Fruit fly (Drosophila melanogaster) whole organism, wandering third instar larva: ENCODE measurements around the gene tmod.

Source experiments
- CG9705 ChIP-seq: fragments of 200-800 bp; sonication (Bioruptor generic); optimal IDR thresholded peaks from 2 replicates; lab custom pipeline; 2018; ENCODE audit warnings: missing biosample characterization, mild to moderate bottlenecking, missing genetic modification characterization
- Dfd ChIP-seq: fragments of >200 bp; optimal IDR thresholded peaks from 2 replicates; lab custom pipeline; 2017; ENCODE audit warnings: missing biosample characterization, missing genetic modification characterization
- Hr78 ChIP-seq: fragments of >200 bp; optimal IDR thresholded peaks from 2 replicates; lab custom pipeline; 2017; ENCODE audit warnings: missing biosample characterization, missing genetic modification characterization
- brk ChIP-seq: fragments of 200-800 bp; sonication (Bioruptor generic); optimal IDR thresholded peaks from 2 replicates; lab custom pipeline; 2016; ENCODE audit warnings: missing biosample characterization, mild to moderate bottlenecking, missing genetic modification characterization
- dl ChIP-seq, 2 experiments: fragments of 175-275, 200-275 bp in 1 of 2; fragments of 200-275 bp in 1 of 2; sonication (Bioruptor generic); optimal IDR thresholded peaks; lab custom pipeline; 2018; ENCODE audit warnings: mild to moderate bottlenecking in 2 of 2, missing biosample characterization in 2 of 2, missing genetic modification characterization in 2 of 2, moderate library complexity in 2 of 2; ENCODE audit not compliant: partially characterized antibody in 2 of 2, insufficient read depth in 1 of 2
- h ChIP-seq: fragments of 200-800 bp; sonication (Bioruptor generic); optimal IDR thresholded peaks from 3 replicates; lab custom pipeline; 2016; ENCODE audit warnings: missing biosample characterization, mild to moderate bottlenecking, missing genetic modification characterization
- psq ChIP-seq: fragments of 200-800 bp; sonication (Bioruptor generic); optimal IDR thresholded peaks from 3 replicates; lab custom pipeline; 2017; ENCODE audit warnings: missing biosample characterization, mild to moderate bottlenecking, missing genetic modification characterization, moderate library complexity

DNA sequence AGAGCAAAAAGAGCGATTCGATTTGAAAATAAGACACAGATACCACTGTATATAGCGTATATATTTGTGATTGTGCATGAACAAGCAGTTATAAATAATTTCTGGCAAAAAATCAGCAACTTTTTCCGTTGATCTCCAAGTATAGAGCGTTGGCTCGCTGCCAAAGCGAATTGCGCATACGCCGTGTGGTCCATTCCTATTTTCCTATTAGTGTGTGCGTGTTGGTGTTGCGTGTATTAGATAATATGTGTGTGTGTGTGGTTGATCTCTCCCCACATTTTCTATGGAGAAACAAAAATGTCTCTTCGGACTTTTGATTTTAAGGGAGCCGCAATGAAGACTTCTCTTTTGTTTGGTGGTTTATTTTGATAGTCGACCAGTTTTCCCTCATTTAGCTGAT lies 20.1 kb downstream of the tmod start:
- TF ChIP-seq Dfd (GFP tag; lab: Kevin White, UChicago) (no peak), psq (no peak), brk (GFP tag; lab: Kevin White, UChicago) (no peak), dl (GFP tag; optimal IDR thresholded peaks at IDR 0.05; lab: Kevin White, UChicago; ENCODE audit: insufficient read depth in 1 of 2, partially characterized antibody in 2 of 2) (no peak), h (GFP tag; lab: Kevin White, UChicago) (no peak), CG9705 (no peak), Hr78 (GFP tag; lab: Kevin White, UChicago) (no peak)
